Fruit fly (Drosophila melanogaster): ENCODE data around the gene CG43056.

The CG43056 gene

dm6 chr2L:4456539-4456994 is 19.0 kb downstream of the CG43056 start, which contains the start of gene Gs1l (continued):
- no peak for TF ChIP-seq Spps (tag; optimal IDR thresholded peaks at IDR 0.05)
- TF ChIP-seq CG7987 (GFP tag; optimal IDR thresholded peaks at IDR 0.05), result no peak
- TF ChIP-seq stc (GFP tag; IDR thresholded peaks at IDR 0.05), result 0 out of 2 replicates have a peak, but pooled peaks have one; percentile 21
- TF ChIP-seq CG4820 (GFP tag; optimal IDR thresholded peaks at IDR 0.05), result no peak
- TF ChIP-seq CG17359 (tag; optimal IDR thresholded peaks at IDR 0.05), result no peak
- no peak for TF ChIP-seq zen (tag; optimal IDR thresholded peaks at IDR 0.05)
- TF ChIP-seq CG34224 (GFP tag; IDR thresholded peaks at IDR 0.05; ENCODE audit: partially characterized antibody), result no peak
- no peak for TF ChIP-seq Atf6 (GFP tag; IDR thresholded peaks at IDR 0.05)
- no peak for TF ChIP-seq ewg (GFP tag; optimal IDR thresholded peaks at IDR 0.05)
- no peak for TF ChIP-seq D19B (GFP tag; optimal IDR thresholded peaks at IDR 0.05)
- TF ChIP-seq Ada2b (GFP tag; IDR thresholded peaks at IDR 0.05), result no peak
- TF ChIP-seq Hey (tag; optimal IDR thresholded peaks at IDR 0.05), result no peak
- no peak for TF ChIP-seq CkIIα-i1 (GFP tag; IDR thresholded peaks at IDR 0.05)
- peak; percentile 33; the same call in 1 of the 2 replicates for TF ChIP-seq Xrp1 (GFP tag; IDR thresholded peaks at IDR 0.05)
- no peak for TF ChIP-seq sens-2 (GFP tag; IDR thresholded peaks at IDR 0.05)
- TF ChIP-seq pho (GFP tag; optimal IDR thresholded peaks at IDR 0.05), result no peak
- no peak for TF ChIP-seq sr (GFP tag; IDR thresholded peaks at IDR 0.05)
- TF ChIP-seq CG8478 (optimal IDR thresholded peaks at IDR 0.05), result no peak
- TF ChIP-seq al (GFP tag; IDR thresholded peaks at IDR 0.05), result no peak
- TF ChIP-seq CG1024 (GFP tag; IDR thresholded peaks at IDR 0.05), result no peak
- TF ChIP-seq salm (tag; optimal IDR thresholded peaks at IDR 0.05), result no peak
- TF ChIP-seq chn (GFP tag; optimal IDR thresholded peaks at IDR 0.05), result no peak
- no peak for TF ChIP-seq CG11723 (GFP tag; optimal IDR thresholded peaks at IDR 0.05)
- TF ChIP-seq vnd (GFP tag; IDR thresholded peaks at IDR 0.05; ENCODE audit: partially characterized antibody), result no peak
- TF ChIP-seq CG14667 (GFP tag; IDR thresholded peaks at IDR 0.05), result no peak
- TF ChIP-seq exex (tag; optimal IDR thresholded peaks at IDR 0.05), result no peak
- no peak for TF ChIP-seq Hmx (GFP tag; optimal IDR thresholded peaks at IDR 0.05)
- TF ChIP-seq CG2712 (tag; optimal IDR thresholded peaks at IDR 0.05), result peak; percentile 34
- peak; percentile 36 for TF ChIP-seq CG34376 (GFP tag; optimal IDR thresholded peaks at IDR 0.05)
- TF ChIP-seq cato (GFP tag; optimal IDR thresholded peaks at IDR 0.05; ENCODE audit: borderline replicate concordance), result no peak
- TF ChIP-seq pnt (GFP tag; optimal IDR thresholded peaks at IDR 0.05), result no peak
- TF ChIP-seq CG10959 (GFP tag; IDR thresholded peaks at IDR 0.05), result no peak
- no peak for TF ChIP-seq GATAe (GFP tag; conservative IDR thresholded peaks at IDR 0.05)
- no peak for TF ChIP-seq CG6689 (GFP tag; IDR thresholded peaks at IDR 0.05)
- peak; percentile 77 for TF ChIP-seq E2f2 (GFP tag; IDR thresholded peaks at IDR 0.05)
- no peak for TF ChIP-seq CG7928 (GFP tag; optimal IDR thresholded peaks at IDR 0.05)
- peak; percentile 42; the same call in 1 of the 2 replicates for TF ChIP-seq bbx (GFP tag; IDR thresholded peaks at IDR 0.05; ENCODE audit: partially characterized antibody)
- no peak for TF ChIP-seq gro (GFP tag; optimal IDR thresholded peaks at IDR 0.05)
- TF ChIP-seq CG2199 (GFP tag; IDR thresholded peaks at IDR 0.05), result no peak
- no peak for TF ChIP-seq amos (GFP tag; IDR thresholded peaks at IDR 0.05; ENCODE audit: partially characterized antibody)
- no peak for TF ChIP-seq CG2875 (GFP tag; optimal IDR thresholded peaks at IDR 0.05)
- no peak for TF ChIP-seq H2.0 (GFP tag; IDR thresholded peaks at IDR 0.05)
- no peak for TF ChIP-seq Gug (GFP tag; IDR thresholded peaks at IDR 0.05)
- no peak for TF ChIP-seq Elba2 (GFP tag; optimal IDR thresholded peaks at IDR 0.05)
- TF ChIP-seq D (optimal IDR thresholded peaks at IDR 0.05), result no peak
- no peak for TF ChIP-seq D (GFP tag; optimal IDR thresholded peaks at IDR 0.05)
- TF ChIP-seq CTCF (GFP tag; optimal IDR thresholded peaks at IDR 0.05), result no peak
- TF ChIP-seq onecut (GFP tag; IDR thresholded peaks at IDR 0.05), result no peak
- no peak for TF ChIP-seq Hr39 (optimal IDR thresholded peaks at IDR 0.05)
- no peak for TF ChIP-seq CG5245 (GFP tag; optimal IDR thresholded peaks at IDR 0.05)
- no peak for TF ChIP-seq Taf1 (GFP tag; IDR thresholded peaks at IDR 0.05)
- no peak for TF ChIP-seq CG14965 (GFP tag; optimal IDR thresholded peaks at IDR 0.05; ENCODE audit: borderline replicate concordance)
- TF ChIP-seq Drgx (GFP tag; IDR thresholded peaks at IDR 0.05), result peak; percentile 54
- TF ChIP-seq run (tag; optimal IDR thresholded peaks at IDR 0.05), result no peak

Data from whole organism, embryonic.